Worm (Caenorhabditis elegans): ENCODE measurements around the gene fbxb-87.

DNA sequence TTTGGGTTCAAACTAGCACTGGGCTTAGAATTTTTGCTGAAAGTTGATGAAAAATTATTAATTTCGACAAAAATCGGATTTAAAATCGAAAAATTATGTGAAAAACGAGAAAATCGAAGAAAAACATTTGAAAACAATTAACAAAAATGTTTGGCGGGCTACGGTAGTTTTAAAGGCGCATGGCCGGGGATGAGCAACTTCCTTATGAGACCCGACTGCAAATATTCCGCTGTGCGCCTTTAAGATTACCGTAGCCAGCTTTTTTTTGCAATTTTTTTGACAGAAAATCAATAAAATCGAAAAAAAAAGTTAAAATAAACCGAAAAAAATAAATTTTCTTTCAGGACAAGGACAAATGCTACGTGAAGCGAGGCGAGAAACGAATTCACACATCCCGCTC, 16.8 kb upstream of the fbxb-87 start:
- no peak for TF ChIP-seq ces-1 (GFP tag; optimal IDR thresholded peaks at IDR 0.05)
- TF ChIP-seq nhr-237 (tag; optimal IDR thresholded peaks at IDR 0.05), result no peak
- TF ChIP-seq lsy-2 (tag; optimal IDR thresholded peaks at IDR 0.05), result no peak
- TF ChIP-seq snpc-4 (tag; optimal IDR thresholded peaks at IDR 0.05), result no peak
- no peak for TF ChIP-seq nhr-12 (tag; optimal IDR thresholded peaks at IDR 0.05)
- no peak for TF ChIP-seq unc-62 (GFP tag; optimal IDR thresholded peaks at IDR 0.05)
- TF ChIP-seq elt-3 (tag; optimal IDR thresholded peaks at IDR 0.05), result no peak
- no peak for TF ChIP-seq pha-4 (tag; optimal IDR thresholded peaks at IDR 0.05)
- TF ChIP-seq mab-5 (tag; optimal IDR thresholded peaks at IDR 0.05), result no peak

Data from whole organism, mixed stage, embryonic.